Worm (Caenorhabditis elegans): Measurements from ENCODE around the gene srh-139.

DNA sequence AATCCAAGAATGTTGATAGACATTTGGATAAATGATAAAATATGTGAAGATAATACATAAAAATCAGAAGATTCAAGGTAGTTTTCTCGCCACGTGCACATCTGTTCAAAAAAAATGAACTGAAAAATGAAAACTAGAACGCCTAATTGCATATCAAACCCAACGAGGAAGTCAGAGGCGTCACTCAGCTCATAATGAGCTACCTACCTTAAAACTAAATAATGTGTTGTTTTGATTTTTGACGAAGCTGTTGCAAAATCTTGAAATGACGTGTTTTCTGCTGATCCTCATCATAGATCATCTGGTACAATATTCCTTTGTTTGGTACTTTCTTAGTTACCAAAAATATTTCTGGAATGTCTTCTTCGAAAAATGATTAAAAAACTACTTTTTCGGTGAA, 12.9 kb upstream of the srh-139 start, which contains the start of gene srh-138:
- no peak for TF ChIP-seq nhr-25 (tag; optimal IDR thresholded peaks at IDR 0.05)
- TF ChIP-seq lsy-12 (tag; optimal IDR thresholded peaks at IDR 0.05) = no peak
- TF ChIP-seq egl-27 (tag; optimal IDR thresholded peaks at IDR 0.05) = no peak
- TF ChIP-seq jun-1 (tag; optimal IDR thresholded peaks at IDR 0.05) = no peak
- TF ChIP-seq nhr-28 (tag; optimal IDR thresholded peaks at IDR 0.05) = no peak
- no peak for TF ChIP-seq ceh-9 (tag; optimal IDR thresholded peaks at IDR 0.05)
- no peak for TF ChIP-seq snpc-4 (tag; optimal IDR thresholded peaks at IDR 0.05)
- no peak for TF ChIP-seq mdl-1 (tag; optimal IDR thresholded peaks at IDR 0.05)
- TF ChIP-seq fkh-10 (GFP tag; optimal IDR thresholded peaks at IDR 0.05) = no peak
- no peak for TF ChIP-seq ama-1 (optimal IDR thresholded peaks at IDR 0.05)
- TF ChIP-seq unc-62 (GFP tag; optimal IDR thresholded peaks at IDR 0.05) = no peak
- TF ChIP-seq tbx-2 (tag; optimal IDR thresholded peaks at IDR 0.05) = no peak

Data from whole organism, L3 larva.